Worm (Caenorhabditis elegans): ENCODE measurements around the gene F59H6.15.
"Not testable (repeated sequence)": the region's sequence is repeated elsewhere in the genome, so short reads cannot be mapped to it uniquely, and the experiment has no call there.

DNA sequence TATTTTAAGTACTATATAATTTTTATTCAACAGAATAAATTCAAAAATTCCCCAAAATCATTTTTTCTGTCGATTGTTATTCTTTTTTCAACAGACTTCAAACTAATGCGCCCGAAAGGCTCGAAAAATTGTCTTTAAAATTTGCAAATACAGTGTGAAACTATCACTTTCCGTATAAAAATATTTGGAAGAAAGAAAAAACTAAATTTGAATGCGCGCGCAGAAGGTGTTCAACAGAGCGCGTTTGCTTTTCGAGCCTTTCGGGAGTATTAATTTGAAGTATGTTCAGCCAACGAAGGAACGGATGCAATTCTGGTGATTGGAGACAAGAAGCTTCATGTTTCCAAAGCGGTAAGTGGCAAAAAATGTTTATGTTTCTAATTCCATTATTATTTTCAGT, 19.5 kb downstream of the F59H6.15 start, which contains the start of gene btb-4:
- TF ChIP-seq ceh-45 (GFP tag; IDR thresholded peaks at IDR 0.05); elt-2 (tag; optimal IDR thresholded peaks at IDR 0.05); fax-1 (tag; optimal IDR thresholded peaks at IDR 0.05); ama-1 (optimal IDR thresholded peaks at IDR 0.05); che-1 (tag; optimal IDR thresholded peaks at IDR 0.05); sox-2 (GFP tag; IDR thresholded peaks at IDR 0.05); elt-4 (tag; optimal IDR thresholded peaks at IDR 0.05); hlh-30 (tag; optimal IDR thresholded peaks at IDR 0.05; ENCODE audit: insufficient read depth); pha-4 (tag; optimal IDR thresholded peaks at IDR 0.05): not testable (repeated sequence)

Measured in whole organism, late embryonic.